Worm (Caenorhabditis elegans) whole organism, L4/young adult: ENCODE data around the gene unc-25.
A peak's percentile ranks its signal among the peaks of the same experiment; 100 is the strongest.

Experiments
- W03F9.2 ChIP-seq: fragments of 150-350 bp; optimal IDR thresholded peaks from 2 replicates; lab custom pipeline; 2014; ENCODE audit warnings: missing biosample characterization, missing genetic modification characterization
- dao-5 ChIP-seq: sonication (generic microtip); optimal IDR thresholded peaks from 2 replicates; lab custom pipeline; 2016; ENCODE audit warnings: missing genotype, missing genetic modification characterization, moderate library complexity, missing compliant biosample characterization
- him-1 ChIP-seq: sonication (generic microtip); optimal IDR thresholded peaks from 2 replicates; lab custom pipeline; 2016; ENCODE audit warnings: missing genotype, missing genetic modification reagents, missing genetic modification characterization, missing compliant biosample characterization

unc-25 gene

ce11 chrIII:12942307-12942706, at the start of gene unc-25:
Gene unc-25, plus strand, starts transcription at chrIII:12942651.
- TF ChIP-seq W03F9.2 (tag; lab: Kevin White, UChicago) (no peak), dao-5 (tag; lab: Kevin White, UChicago) (no peak), him-1 (tag; lab: Kevin White, UChicago) (no peak)

- TF ChIP-seq dao-5 (tag; lab: Kevin White, UChicago) (no peak), W03F9.2 (tag; lab: Kevin White, UChicago) (no peak), him-1 (tag; lab: Kevin White, UChicago) (no peak)
Observed at ce11 chrIII:12892767-12893166, 49.7 kb upstream of the unc-25 start.

ce11 chrIII:12894207-12894606, 48.2 kb upstream of the unc-25 start:
- no peak for TF ChIP-seq dao-5 (tag; lab: Kevin White, UChicago)
- TF ChIP-seq him-1 (tag; lab: Kevin White, UChicago) = no peak
- TF ChIP-seq W03F9.2 (tag; lab: Kevin White, UChicago) = no peak

ce11 chrIII:12904052-12904451, 38.4 kb upstream of the unc-25 start:
- TF ChIP-seq him-1 (tag; lab: Kevin White, UChicago) = no peak

- TF ChIP-seq him-1 (tag; lab: Kevin White, UChicago) (peak; percentile 98), W03F9.2 (tag; lab: Kevin White, UChicago) (peak; percentile 99), dao-5 (tag; lab: Kevin White, UChicago) (no peak)
Observed at ce11 chrIII:12904987-12905541, 37.4 kb upstream of the unc-25 start, which contains the start of gene cox-5A. Gene cox-5A, plus strand, starts transcription at chrIII:12905491.

ce11 chrIII:12906611-12907037, 35.8 kb upstream of the unc-25 start:
- TF ChIP-seq dao-5 (tag; lab: Kevin White, UChicago) = no peak
- TF ChIP-seq W03F9.2 (tag; lab: Kevin White, UChicago) = no peak
- TF ChIP-seq him-1 (tag; lab: Kevin White, UChicago) = no peak

- TF ChIP-seq W03F9.2 (tag; lab: Kevin White, UChicago) (no peak), dao-5 (tag; lab: Kevin White, UChicago) (no peak), him-1 (tag; lab: Kevin White, UChicago) (no peak)
Observed at ce11 chrIII:12907218-12907617, 35.2 kb upstream of the unc-25 start.

ce11 chrIII:12910365-12910764, 32.1 kb upstream of the unc-25 start, which contains the start of gene flp-14:
Gene flp-14, plus strand, starts transcription at chrIII:12910510.
- no peak for TF ChIP-seq dao-5 (tag; lab: Kevin White, UChicago)
- TF ChIP-seq W03F9.2 (tag; lab: Kevin White, UChicago) = no peak
- no peak for TF ChIP-seq him-1 (tag; lab: Kevin White, UChicago)

- TF ChIP-seq dao-5 (tag; lab: Kevin White, UChicago) (no peak), him-1 (tag; lab: Kevin White, UChicago) (no peak), W03F9.2 (tag; lab: Kevin White, UChicago) (no peak)
Observed at ce11 chrIII:12916459-12916858, 26.0 kb upstream of the unc-25 start.

- no peak for TF ChIP-seq W03F9.2 (tag; lab: Kevin White, UChicago)
- no peak for TF ChIP-seq dao-5 (tag; lab: Kevin White, UChicago)
- TF ChIP-seq him-1 (tag; lab: Kevin White, UChicago) = no peak
Observed at ce11 chrIII:12917852-12918251, 24.6 kb upstream of the unc-25 start.

- no peak for TF ChIP-seq him-1 (tag; lab: Kevin White, UChicago)
- TF ChIP-seq W03F9.2 (tag; lab: Kevin White, UChicago) = no peak
- TF ChIP-seq dao-5 (tag; lab: Kevin White, UChicago) = no peak
Observed at ce11 chrIII:12918575-12918974, 23.9 kb upstream of the unc-25 start, which contains the start of gene Y37D8A.16. Gene Y37D8A.16, minus strand, starts transcription at chrIII:12918675.

ce11 chrIII:12919882-12920281, 22.6 kb upstream of the unc-25 start:
- TF ChIP-seq W03F9.2 (tag; lab: Kevin White, UChicago) = no peak
- TF ChIP-seq him-1 (tag; lab: Kevin White, UChicago) = no peak
- TF ChIP-seq dao-5 (tag; lab: Kevin White, UChicago) = no peak

- TF ChIP-seq W03F9.2 (tag; lab: Kevin White, UChicago) = no peak
- no peak for TF ChIP-seq him-1 (tag; lab: Kevin White, UChicago)
- no peak for TF ChIP-seq dao-5 (tag; lab: Kevin White, UChicago)
Observed at ce11 chrIII:12920810-12921209, 21.6 kb upstream of the unc-25 start.

- TF ChIP-seq him-1 (tag; lab: Kevin White, UChicago) (no peak), W03F9.2 (tag; lab: Kevin White, UChicago) (no peak), dao-5 (tag; lab: Kevin White, UChicago) (no peak)
Observed at ce11 chrIII:12925947-12926607, 16.4 kb upstream of the unc-25 start, which contains the start of the genes npp-25 and mrps-10. Gene npp-25, minus strand, starts transcription at chrIII:12925997. Gene mrps-10, plus strand, starts transcription at chrIII:12926557.
